Worm (Caenorhabditis elegans): Measurements from ENCODE around the gene scl-13.

DNA sequence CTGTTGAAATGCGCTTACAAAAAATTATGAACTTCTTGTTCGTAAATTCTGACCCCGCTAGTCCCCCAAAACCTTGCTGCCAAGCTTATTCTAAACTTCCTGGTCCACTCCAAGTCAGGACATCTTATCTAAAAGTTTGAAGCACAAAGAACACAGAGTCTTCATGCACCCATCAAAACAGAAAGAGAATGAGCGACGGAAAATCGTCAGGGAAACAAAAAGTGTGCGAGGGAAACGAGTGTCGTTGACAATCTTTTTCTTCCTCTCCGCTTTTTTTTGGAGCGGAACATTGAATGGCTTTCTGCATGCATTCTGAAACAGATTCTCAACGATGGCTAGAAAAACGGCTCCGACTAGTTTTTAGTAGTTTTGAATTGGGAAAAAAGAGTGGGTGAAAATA, 13.7 kb upstream of the scl-13 start:
- no peak for TF ChIP-seq ztf-29 (GFP tag; IDR thresholded peaks at IDR 0.05)
- no peak for TF ChIP-seq med-1 (GFP tag; optimal IDR thresholded peaks at IDR 0.05; ENCODE audit: insufficient read depth)
- TF ChIP-seq klf-2 (GFP tag; conservative IDR thresholded peaks at IDR 0.05) = no peak
